Fruit fly (Drosophila melanogaster) whole organism, wandering third instar larva: ENCODE measurements around the gene CG14892.

Experiments used
- Abd-B ChIP-seq: fragments of >200 bp; optimal IDR thresholded peaks from 2 replicates; lab custom pipeline; 2017; ENCODE audit warnings: missing biosample characterization, missing genetic modification characterization
- CG32264 ChIP-seq: fragments of 200-800 bp; sonication (Bioruptor generic); optimal IDR thresholded peaks from 2 replicates; lab custom pipeline; 2016; ENCODE audit warnings: missing biosample characterization, missing genetic modification characterization
- CG9705 ChIP-seq: fragments of 200-800 bp; sonication (Bioruptor generic); optimal IDR thresholded peaks from 2 replicates; lab custom pipeline; 2018; ENCODE audit warnings: missing biosample characterization, mild to moderate bottlenecking, missing genetic modification characterization
- Dfd ChIP-seq: fragments of >200 bp; optimal IDR thresholded peaks from 2 replicates; lab custom pipeline; 2017; ENCODE audit warnings: missing biosample characterization, missing genetic modification characterization
- Dif ChIP-seq: fragments of 200-275, 200-300 bp; sonication (Bioruptor generic); optimal IDR thresholded peaks from 2 replicates; lab custom pipeline; 2018; ENCODE audit warnings: missing biosample characterization, missing genetic modification characterization; ENCODE audit not compliant: partially characterized antibody
- GATAd ChIP-seq: sonication (Bioruptor generic); optimal IDR thresholded peaks from 2 replicates; lab custom pipeline; 2016; ENCODE audit warnings: missing biosample characterization, missing genetic modification characterization
- HLH106 ChIP-seq: fragments of 200-800 bp; optimal IDR thresholded peaks from 3 replicates; lab custom pipeline; 2019; ENCODE audit warnings: missing biosample characterization, mild to moderate bottlenecking, missing genetic modification characterization, moderate library complexity
- Hnf4 ChIP-seq: fragments of 200-800 bp; sonication (Bioruptor generic); optimal IDR thresholded peaks from 2 replicates; lab custom pipeline; 2016; ENCODE audit warnings: missing biosample characterization, mild to moderate bottlenecking, missing genetic modification characterization
- Hr78 ChIP-seq: fragments of >200 bp; optimal IDR thresholded peaks from 2 replicates; lab custom pipeline; 2017; ENCODE audit warnings: missing biosample characterization, missing genetic modification characterization
- Hr83 ChIP-seq: fragments of 200-300 bp; sonication (Bioruptor generic); optimal IDR thresholded peaks from 2 replicates; lab custom pipeline; 2016; ENCODE audit warnings: missing biosample characterization, mild to moderate bottlenecking, missing genetic modification characterization, moderate library complexity; ENCODE audit not compliant: poor library complexity, severe bottlenecking
- Jra ChIP-seq: sonication (Bioruptor generic); optimal IDR thresholded peaks from 2 replicates; lab custom pipeline; 2016; ENCODE audit warnings: missing biosample characterization, missing genetic modification characterization
- Mio ChIP-seq: sonication (Bioruptor generic); optimal IDR thresholded peaks from 2 replicates; lab custom pipeline; 2016; ENCODE audit warnings: missing biosample characterization, missing genetic modification characterization
- Myc ChIP-seq: fragments of >200 bp; optimal IDR thresholded peaks from 2 replicates; lab custom pipeline; 2017
- N ChIP-seq: fragments of >200 bp; optimal IDR thresholded peaks from 2 replicates; lab custom pipeline; 2018; ENCODE audit warnings: missing biosample characterization, missing external identifiers, missing genetic modification characterization
- OdsH ChIP-seq: fragments of 200-800 bp; sonication (Bioruptor generic); optimal IDR thresholded peaks from 2 replicates; lab custom pipeline; 2016; ENCODE audit warnings: missing biosample characterization, mild to moderate bottlenecking, missing genetic modification characterization
- Rel ChIP-seq, 2 experiments: fragments of 200-800 bp; sonication (Bioruptor generic) in 1 of 2; optimal IDR thresholded peaks; 2 replicates in 1 of 2; 3 replicates in 1 of 2; lab custom pipeline; 2016 to 2019; ENCODE audit warnings: mild to moderate bottlenecking in 2 of 2, missing biosample characterization in 2 of 2, missing genetic modification characterization in 2 of 2, moderate library complexity in 1 of 2
- Vsx2 ChIP-seq: fragments of 200-300, 225-300 bp; sonication (Bioruptor generic); optimal IDR thresholded peaks from 2 replicates; lab custom pipeline; 2018; ENCODE audit warnings: missing biosample characterization, missing genetic modification characterization; ENCODE audit not compliant: partially characterized antibody
- dl ChIP-seq, 2 experiments: fragments of 175-275, 200-275 bp in 1 of 2; fragments of 200-275 bp in 1 of 2; sonication (Bioruptor generic); optimal IDR thresholded peaks; lab custom pipeline; 2018; ENCODE audit warnings: mild to moderate bottlenecking in 2 of 2, missing biosample characterization in 2 of 2, missing genetic modification characterization in 2 of 2, moderate library complexity in 2 of 2; ENCODE audit not compliant: partially characterized antibody in 2 of 2, insufficient read depth in 1 of 2
- dmrt93B ChIP-seq: fragments of 200-800 bp; sonication (Bioruptor generic); optimal IDR thresholded peaks from 2 replicates; lab custom pipeline; 2018; ENCODE audit warnings: missing biosample characterization, mild to moderate bottlenecking, missing genetic modification characterization
- dsf ChIP-seq: sonication (Bioruptor generic); optimal IDR thresholded peaks from 2 replicates; lab custom pipeline; 2016; ENCODE audit warnings: missing biosample characterization, missing genetic modification characterization, borderline replicate concordance
- jim ChIP-seq: fragments of 175-275, 200-325 bp; sonication (Bioruptor generic); optimal IDR thresholded peaks from 2 replicates; lab custom pipeline; 2016; ENCODE audit warnings: missing biosample characterization, mild to moderate bottlenecking, missing genetic modification characterization
- lola ChIP-seq: fragments of >200 bp; optimal IDR thresholded peaks from 2 replicates; lab custom pipeline; 2017; ENCODE audit warnings: missing biosample characterization, missing genetic modification characterization
- pan ChIP-seq: fragments of >200 bp; optimal IDR thresholded peaks from 2 replicates; lab custom pipeline; 2017
- psq ChIP-seq: fragments of 200-800 bp; sonication (Bioruptor generic); optimal IDR thresholded peaks from 3 replicates; lab custom pipeline; 2017; ENCODE audit warnings: missing biosample characterization, mild to moderate bottlenecking, missing genetic modification characterization, moderate library complexity
- rgr ChIP-seq: fragments of 200-800 bp; sonication (Bioruptor generic); optimal IDR thresholded peaks from 3 replicates; lab custom pipeline; 2016; ENCODE audit warnings: missing biosample characterization, mild to moderate bottlenecking, missing genetic modification characterization
- sv ChIP-seq: fragments of 200-800 bp; sonication (Bioruptor generic); optimal IDR thresholded peaks from 3 replicates; lab custom pipeline; 2016; ENCODE audit warnings: missing biosample characterization, missing genetic modification characterization
- tai ChIP-seq: sonication (Bioruptor generic); optimal IDR thresholded peaks from 2 replicates; lab custom pipeline; 2016; ENCODE audit warnings: missing biosample characterization, missing genetic modification characterization
- usp ChIP-seq: fragments of >200 bp; optimal IDR thresholded peaks from 2 replicates; lab custom pipeline; 2017; ENCODE audit warnings: missing biosample characterization, missing genetic modification characterization
- woc ChIP-seq: sonication (Bioruptor generic); optimal IDR thresholded peaks from 2 replicates; lab custom pipeline; 2016; ENCODE audit warnings: missing biosample characterization, mild to moderate bottlenecking, missing genetic modification characterization

Gene CG14892

DNA sequence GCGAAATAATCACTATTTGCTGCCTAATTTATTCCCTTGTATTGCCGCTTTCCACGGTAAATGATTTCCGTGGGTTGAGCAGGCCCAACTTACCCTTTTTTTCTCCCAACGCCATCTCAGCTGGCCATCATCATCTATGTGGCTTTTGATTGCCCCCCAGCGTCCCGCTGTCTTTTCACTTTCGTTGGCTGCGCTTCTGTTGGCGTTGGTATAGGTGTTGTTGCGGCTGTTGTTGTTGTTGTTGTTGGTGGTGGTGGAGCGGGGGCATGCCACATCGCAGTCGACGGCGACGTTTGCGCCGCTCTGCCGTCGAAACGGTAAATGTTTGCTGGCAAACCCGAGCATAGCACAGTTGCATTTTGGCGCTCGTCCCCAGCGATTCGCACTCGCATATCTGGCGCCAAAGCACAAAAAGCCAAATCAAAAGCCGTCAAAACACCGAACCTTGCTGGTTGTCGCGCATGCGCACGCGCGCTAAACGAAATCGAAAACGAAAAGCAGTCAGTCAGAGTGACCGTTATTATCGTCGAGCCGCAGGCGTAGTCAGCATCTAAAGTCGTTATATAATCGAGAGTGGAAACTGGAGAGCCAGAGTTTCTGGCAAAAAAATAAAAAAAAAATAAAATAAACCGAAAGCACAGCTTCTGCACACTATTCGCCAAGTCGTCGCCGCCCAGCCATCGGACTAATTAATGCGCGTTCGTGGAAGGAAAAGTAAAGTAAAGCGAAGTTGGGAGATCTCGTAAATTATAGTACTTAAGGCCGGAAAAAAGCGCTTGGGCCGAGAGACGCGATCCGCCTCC is at the start of gene CG14892:
Gene CG14892 (plus strand): TSS at position 359 of the 803 bp plus-strand sequence.
- TF ChIP-seq Hr78 (GFP tag; lab: Kevin White, UChicago) (no peak), pan (peak; percentile 11)

DNA sequence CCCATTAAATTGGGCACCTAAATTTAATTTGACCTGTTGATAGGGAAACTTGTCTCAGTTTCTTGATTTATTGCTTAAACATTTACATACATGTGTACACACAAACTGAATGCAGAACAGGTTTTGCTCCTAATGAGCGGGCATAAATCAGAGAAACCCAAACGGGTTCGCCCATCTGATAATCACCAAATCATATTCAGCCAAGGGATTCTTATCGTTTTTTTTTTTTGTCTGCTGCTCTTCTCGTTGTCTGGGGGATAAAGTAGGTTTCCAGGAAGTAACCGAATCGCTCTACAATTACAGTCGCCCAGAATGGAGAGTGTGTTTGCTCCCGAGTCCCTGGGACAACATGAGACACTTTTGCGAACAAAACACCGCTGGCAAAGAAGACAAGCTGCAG is 48.5 kb upstream of the CG14892 start:
- no peak for TF ChIP-seq dmrt93B (GFP tag; lab: Kevin White, UChicago)
- TF ChIP-seq Vsx2 (GFP tag; lab: Kevin White, UChicago), result no peak
- TF ChIP-seq usp (GFP tag; lab: Kevin White, UChicago), result no peak
- TF ChIP-seq pan, result no peak
- no peak for TF ChIP-seq woc (GFP tag; lab: Kevin White, UChicago)
- no peak for TF ChIP-seq Hnf4 (GFP tag; lab: Kevin White, UChicago)
- no peak for TF ChIP-seq OdsH
- no peak for TF ChIP-seq GATAd (GFP tag; lab: Kevin White, UChicago)
- no peak for TF ChIP-seq psq (GFP tag; lab: Kevin White, UChicago)
- no peak for TF ChIP-seq Hr83
- TF ChIP-seq Myc (lab: Kevin White, UChicago), result no peak
- TF ChIP-seq CG9705 (GFP tag; lab: Kevin White, UChicago), result no peak
- no peak for TF ChIP-seq tai
- TF ChIP-seq HLH106 (tag; lab: Kevin White, UChicago), result no peak
- no peak for TF ChIP-seq Dif (GFP tag; lab: Kevin White, UChicago)
- no peak for TF ChIP-seq rgr (GFP tag; lab: Kevin White, UChicago)

DNA sequence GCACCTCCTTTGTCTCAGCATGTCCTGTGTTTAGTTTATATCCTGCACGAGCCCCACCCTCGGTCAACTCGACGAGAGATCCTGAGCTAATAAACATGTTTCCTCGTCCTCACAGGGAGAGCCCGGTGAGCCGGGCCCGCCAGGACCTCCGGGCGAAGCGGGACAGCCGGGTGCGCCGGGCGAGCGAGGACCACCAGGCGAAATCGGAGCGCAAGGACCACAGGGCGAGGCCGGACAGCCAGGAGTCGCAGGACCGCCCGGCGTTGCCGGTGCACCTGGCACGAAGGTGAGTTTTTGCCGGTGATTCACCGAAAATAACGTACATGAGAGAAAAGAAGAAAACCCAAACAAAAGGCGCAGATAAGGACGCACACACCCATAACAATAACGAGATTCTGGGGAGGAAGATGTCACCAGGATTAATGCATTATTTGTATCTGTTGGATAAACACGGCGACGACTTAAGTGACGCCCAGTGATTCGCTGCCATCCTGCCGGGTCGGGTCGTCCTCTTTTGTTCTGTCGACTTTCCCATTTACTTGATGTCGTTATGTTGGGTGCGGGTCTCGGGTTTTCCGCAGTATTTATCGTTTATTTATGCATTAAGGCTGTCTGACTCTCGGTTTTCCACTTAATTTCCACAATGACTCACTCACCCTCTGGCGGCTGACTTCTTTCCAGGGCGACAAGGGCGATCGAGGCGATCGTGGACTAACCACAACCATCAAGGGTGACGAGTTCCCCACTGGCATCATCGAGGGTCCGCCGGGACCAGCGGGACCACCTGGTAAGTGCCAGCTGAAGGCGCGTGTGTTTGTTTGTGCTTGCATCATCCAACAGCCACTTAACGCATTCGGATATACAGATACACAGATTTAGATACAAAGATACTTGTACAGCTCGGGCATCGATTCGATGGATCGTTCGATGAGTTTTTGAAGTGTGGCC is 42.3 kb upstream of the CG14892 start:
- TF ChIP-seq Dif (GFP tag; lab: Kevin White, UChicago) (no peak), Dfd (GFP tag; lab: Kevin White, UChicago) (peak; percentile 98), dsf (GFP tag; lab: Kevin White, UChicago) (no peak)

DNA sequence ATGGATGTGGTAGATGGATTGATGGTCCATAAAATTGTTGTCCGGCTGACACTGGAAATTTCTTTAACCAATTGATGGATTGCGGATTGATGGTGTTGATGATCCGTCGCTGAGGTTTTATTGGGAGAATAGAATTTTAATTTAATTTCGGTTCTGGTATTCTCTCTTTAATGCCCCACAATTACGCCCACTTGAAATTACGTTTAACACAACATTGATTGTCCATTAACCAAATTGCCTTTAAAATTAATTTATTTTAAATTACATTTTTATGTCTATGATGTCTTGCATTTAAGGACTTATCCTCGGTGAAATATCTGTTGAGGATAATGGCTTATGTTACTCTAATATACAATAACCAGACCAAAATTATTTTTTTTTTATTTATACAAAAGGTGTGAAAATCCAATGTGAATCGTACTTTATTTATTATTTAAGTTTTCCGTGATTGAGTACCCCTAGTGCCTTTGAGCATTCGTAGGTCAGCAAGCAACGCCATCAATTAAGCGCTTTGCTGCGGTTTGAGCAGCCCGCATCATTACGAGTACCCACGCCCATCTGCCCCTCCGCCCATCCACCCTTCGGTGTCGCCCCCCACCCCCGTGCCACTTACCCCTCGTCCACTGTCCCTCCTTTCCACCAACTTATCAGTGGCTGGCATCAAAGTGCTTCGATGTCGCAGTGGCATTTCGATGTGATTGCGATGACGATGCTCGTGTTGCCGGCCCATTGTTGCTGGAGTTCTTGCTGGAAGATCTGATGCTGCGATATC is 40.6 kb upstream of the CG14892 start:
- TF ChIP-seq Jra (GFP tag; lab: Kevin White, UChicago), result no peak
- TF ChIP-seq sv, result no peak
- no peak for TF ChIP-seq psq (GFP tag; lab: Kevin White, UChicago)
- no peak for TF ChIP-seq OdsH
- no peak for TF ChIP-seq dl (GFP tag; optimal IDR thresholded peaks at IDR 0.05; lab: Kevin White, UChicago; ENCODE audit: insufficient read depth in 1 of 2, partially characterized antibody in 2 of 2)
- TF ChIP-seq dmrt93B (GFP tag; lab: Kevin White, UChicago), result no peak
- TF ChIP-seq Rel (GFP tag; optimal IDR thresholded peaks at IDR 0.05; lab: Kevin White, UChicago), result no peak
- TF ChIP-seq Rel (tag; optimal IDR thresholded peaks at IDR 0.05; lab: Kevin White, UChicago), result no peak
- TF ChIP-seq Hnf4 (GFP tag; lab: Kevin White, UChicago), result no peak
- TF ChIP-seq woc (GFP tag; lab: Kevin White, UChicago), result no peak
- no peak for TF ChIP-seq N (GFP tag; lab: Kevin White, UChicago)
- no peak for TF ChIP-seq Hr78 (GFP tag; lab: Kevin White, UChicago)

DNA sequence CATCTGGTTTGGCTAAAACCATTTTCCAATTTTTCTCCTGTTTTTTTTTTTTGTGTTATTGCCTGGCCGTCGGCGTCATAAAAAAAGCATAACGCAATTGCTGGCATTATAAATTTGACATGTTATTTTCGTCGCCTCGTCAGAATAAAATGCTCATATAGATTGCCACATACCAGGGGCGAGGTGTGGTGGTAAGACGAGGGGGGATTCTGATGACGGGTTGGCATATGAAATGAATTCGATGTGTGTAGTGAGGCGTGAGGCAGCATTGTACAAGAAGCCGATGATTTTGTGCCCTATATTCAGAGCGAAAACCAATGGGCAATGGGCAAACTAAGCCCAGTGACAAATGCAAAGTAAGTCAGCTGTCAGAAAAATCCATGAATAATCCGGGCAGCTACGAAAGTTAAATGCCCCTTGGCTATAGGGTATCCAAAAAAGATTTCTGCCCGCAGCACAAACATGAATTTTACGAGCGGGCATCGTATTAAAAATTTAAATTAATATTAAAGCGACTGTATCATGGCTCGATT is 35.5 kb upstream of the CG14892 start:
- no peak for TF ChIP-seq lola (GFP tag; lab: Kevin White, UChicago)
- TF ChIP-seq CG32264, result no peak
- TF ChIP-seq Mio (GFP tag; lab: Kevin White, UChicago), result no peak
- TF ChIP-seq OdsH, result no peak
- no peak for TF ChIP-seq Hr78 (GFP tag; lab: Kevin White, UChicago)
- TF ChIP-seq woc (GFP tag; lab: Kevin White, UChicago), result no peak
- TF ChIP-seq HLH106 (tag; lab: Kevin White, UChicago), result no peak
- no peak for TF ChIP-seq Abd-B (GFP tag; lab: Kevin White, UChicago)
- no peak for TF ChIP-seq jim (GFP tag; lab: Kevin White, UChicago)
- TF ChIP-seq dmrt93B (GFP tag; lab: Kevin White, UChicago), result no peak
- TF ChIP-seq CG9705 (GFP tag; lab: Kevin White, UChicago), result no peak
- TF ChIP-seq usp (GFP tag; lab: Kevin White, UChicago), result no peak
- TF ChIP-seq Jra (GFP tag; lab: Kevin White, UChicago), result no peak
- TF ChIP-seq Rel (GFP tag; optimal IDR thresholded peaks at IDR 0.05; lab: Kevin White, UChicago), result no peak
- TF ChIP-seq Rel (tag; optimal IDR thresholded peaks at IDR 0.05; lab: Kevin White, UChicago), result no peak
- TF ChIP-seq Vsx2 (GFP tag; lab: Kevin White, UChicago), result no peak
- no peak for TF ChIP-seq Hr83
- no peak for TF ChIP-seq dsf (GFP tag; lab: Kevin White, UChicago)
- no peak for TF ChIP-seq N (GFP tag; lab: Kevin White, UChicago)
- TF ChIP-seq Hnf4 (GFP tag; lab: Kevin White, UChicago), result no peak
- no peak for TF ChIP-seq Myc (lab: Kevin White, UChicago)
- TF ChIP-seq, all 38 proteins: peak for 0
